Fruit fly (Drosophila melanogaster) whole organism, pupa: ENCODE data around the gene CG4957.

ENCODE experiments used
- CG10348 ChIP-seq: fragments of 200-800 bp; sonication (Bioruptor generic); IDR thresholded peaks from 2 replicates; pipeline ENCODE4 v1.3.6; 2022; ENCODE audit warnings: missing biosample characterization, missing genetic modification characterization
- CG12605 ChIP-seq: fragments of 200-800 bp; sonication (Bioruptor generic); IDR thresholded peaks from 2 replicates; pipeline ENCODE4 v1.3.6; 2022; ENCODE audit warnings: missing biosample characterization, missing genetic modification characterization
- CG13204 ChIP-seq: fragments of 200-800 bp; sonication (Bioruptor generic); optimal IDR thresholded peaks from 2 replicates; lab custom pipeline; 2018; ENCODE audit warnings: missing biosample characterization, mild to moderate bottlenecking, missing genetic modification characterization, moderate library complexity
- CG14655 ChIP-seq: fragments of 200-800 bp; sonication (Bioruptor generic); optimal IDR thresholded peaks from 3 replicates; lab custom pipeline; 2017; ENCODE audit warnings: mild to moderate bottlenecking, missing biosample characterization, missing genetic modification reagents, missing genetic modification characterization
- CG15710 ChIP-seq: fragments of 200-800 bp; sonication (Bioruptor generic); optimal IDR thresholded peaks from 2 replicates; lab custom pipeline; 2018; ENCODE audit warnings: missing biosample characterization, mild to moderate bottlenecking, missing genetic modification characterization, moderate library complexity
- CG17806 ChIP-seq: fragments of 200-800 bp; sonication (Bioruptor generic); optimal IDR thresholded peaks from 2 replicates; lab custom pipeline; 2018; ENCODE audit warnings: missing biosample characterization, mild to moderate bottlenecking, missing genetic modification characterization, moderate library complexity
- CG32121 ChIP-seq: fragments of 200-800 bp; sonication (Bioruptor generic); IDR thresholded peaks from 2 replicates; pipeline ENCODE4 v1.3.6; 2022; ENCODE audit warnings: missing biosample characterization, missing genetic modification characterization
- CG34367 ChIP-seq: fragments of 200-800 bp; sonication (Bioruptor generic); optimal IDR thresholded peaks from 2 replicates; lab custom pipeline; 2018; ENCODE audit warnings: missing biosample characterization, mild to moderate bottlenecking, missing genetic modification characterization
- CG4496 ChIP-seq: fragments of 200-800 bp; sonication (Bioruptor generic); IDR thresholded peaks from 3 replicates; pipeline ENCODE4 v1.3.6; 2022; ENCODE audit warnings: missing biosample characterization, missing genetic modification characterization
- CG8159 ChIP-seq: fragments of 200-800 bp; sonication (Bioruptor generic); optimal IDR thresholded peaks from 3 replicates; lab custom pipeline; 2018; ENCODE audit warnings: missing biosample characterization, mild to moderate bottlenecking, missing genetic modification characterization, moderate library complexity
- CG8301 ChIP-seq: fragments of 200-800 bp; sonication (Bioruptor generic); optimal IDR thresholded peaks from 2 replicates; lab custom pipeline; 2018; ENCODE audit warnings: missing biosample characterization, mild to moderate bottlenecking, missing genetic modification characterization
- CG9948 ChIP-seq: fragments of 200-800 bp; sonication (Bioruptor generic); optimal IDR thresholded peaks from 2 replicates; lab custom pipeline; 2018; ENCODE audit warnings: missing biosample characterization, mild to moderate bottlenecking, missing genetic modification characterization, moderate library complexity
- D1 ChIP-seq: fragments of 200-800 bp; sonication (Bioruptor generic); optimal IDR thresholded peaks from 2 replicates; lab custom pipeline; 2018; ENCODE audit warnings: missing biosample characterization, mild to moderate bottlenecking, missing genetic modification characterization, moderate library complexity
- EcR ChIP-seq: fragments of 200-800 bp; sonication (Bioruptor generic); optimal IDR thresholded peaks from 3 replicates; lab custom pipeline; 2019; ENCODE audit warnings: missing biosample characterization, missing genetic modification characterization, mild to moderate bottlenecking, moderate library complexity, missing genetic modification reagents
- Ets98B ChIP-seq: fragments of 200-800 bp; sonication (Bioruptor generic); IDR thresholded peaks from 2 replicates; pipeline ENCODE4 v1.3.6; 2022; ENCODE audit warnings: missing biosample characterization, missing genetic modification characterization
- Pif1A ChIP-seq: fragments of 200-800 bp; sonication (Bioruptor generic); optimal IDR thresholded peaks from 3 replicates; lab custom pipeline; 2016; ENCODE audit warnings: missing biosample characterization, missing genetic modification characterization
- Pif1B ChIP-seq: fragments of 200-800 bp; sonication (Bioruptor generic); optimal IDR thresholded peaks from 3 replicates; lab custom pipeline; 2016; ENCODE audit warnings: missing biosample characterization, missing genetic modification characterization
- Snoo ChIP-seq: fragments of 200-800 bp; sonication (Bioruptor generic); optimal IDR thresholded peaks from 3 replicates; lab custom pipeline; 2017; ENCODE audit warnings: missing biosample characterization, mild to moderate bottlenecking, missing genetic modification characterization, inconsistent platforms
- fd96Ca ChIP-seq: fragments of 200-800 bp; sonication (Bioruptor generic); IDR thresholded peaks from 3 replicates; pipeline ENCODE4 v1.3.6; 2022; ENCODE audit warnings: missing biosample characterization, missing genetic modification characterization
- gl ChIP-seq: fragments of 200-800 bp; sonication (Bioruptor generic); optimal IDR thresholded peaks from 2 replicates; lab custom pipeline; 2018; ENCODE audit warnings: missing biosample characterization, mild to moderate bottlenecking, missing genetic modification characterization
- rn ChIP-seq: fragments of 200-800 bp; sonication (Bioruptor generic); IDR thresholded peaks from 2 replicates; pipeline ENCODE4 v1.3.6; 2022; ENCODE audit warnings: missing biosample characterization, missing genetic modification characterization

The CG4957 gene

DNA sequence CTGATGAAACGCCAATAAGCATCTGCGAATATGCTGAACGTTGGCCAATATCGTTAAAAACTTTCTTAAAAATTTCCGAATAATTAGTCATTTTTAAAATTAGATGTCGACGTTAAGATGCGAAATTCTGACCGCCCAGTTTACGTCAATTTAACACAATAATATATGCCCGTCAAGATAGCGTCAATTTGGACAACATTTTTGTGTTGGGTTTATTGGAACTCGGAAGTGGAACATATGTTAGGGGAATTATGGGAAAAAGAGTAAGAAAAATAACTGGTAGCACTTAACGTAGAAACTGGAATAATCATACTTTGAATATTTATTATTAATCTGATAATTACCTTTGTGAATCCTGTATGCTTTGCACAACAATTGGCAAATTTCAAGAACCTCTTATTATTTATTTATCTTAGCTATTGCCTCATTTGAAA, 12.9 kb upstream of the CG4957 start, which contains the start of gene CG5676:
Gene CG5676, minus strand, starts transcription at position 167 of the 434 bp plus-strand sequence.
- no peak for TF ChIP-seq CG12605 (GFP tag; lab: Robert Waterston, UW)
- TF ChIP-seq D1 (tag; lab: Kevin White, UChicago): peak; percentile 67
- TF ChIP-seq CG8301 (tag; lab: Kevin White, UChicago): no peak
- no peak for TF ChIP-seq CG8159 (tag; lab: Kevin White, UChicago)
- no peak for TF ChIP-seq CG9948

dm6 chr2L:10259960-10260749, 8.5 kb upstream of the CG4957 start:
- TF ChIP-seq CG12605 (GFP tag; lab: Robert Waterston, UW): no peak
- TF ChIP-seq CG13204 (GFP tag; lab: Kevin White, UChicago): no peak
- TF ChIP-seq rn (GFP tag; lab: Robert Waterston, UW): no peak
- no peak for TF ChIP-seq CG8301 (tag; lab: Kevin White, UChicago)
- TF ChIP-seq CG8159 (tag; lab: Kevin White, UChicago): no peak
- TF ChIP-seq CG17806 (tag; lab: Kevin White, UChicago): no peak
- no peak for TF ChIP-seq gl (tag; lab: Kevin White, UChicago)
- TF ChIP-seq Snoo (tag; lab: Kevin White, UChicago): no peak
- TF ChIP-seq Pif1A (GFP tag; lab: Kevin White, UChicago): no peak
- TF ChIP-seq EcR (GFP tag; lab: Kevin White, UChicago): no peak
- no peak for TF ChIP-seq CG14655 (GFP tag; lab: Kevin White, UChicago)
- no peak for TF ChIP-seq CG10348 (GFP tag; lab: Robert Waterston, UW)
- no peak for TF ChIP-seq CG15710 (tag; lab: Kevin White, UChicago)
- TF ChIP-seq Pif1B (GFP tag; lab: Kevin White, UChicago): no peak
- TF ChIP-seq CG34367: no peak
- no peak for TF ChIP-seq Ets98B
- TF ChIP-seq fd96Ca: no peak
- no peak; the same call in 2 of the 3 replicates for TF ChIP-seq CG4496 (GFP tag; lab: Robert Waterston, UW)
- no peak for TF ChIP-seq CG32121 (GFP tag; lab: Robert Waterston, UW)

DNA sequence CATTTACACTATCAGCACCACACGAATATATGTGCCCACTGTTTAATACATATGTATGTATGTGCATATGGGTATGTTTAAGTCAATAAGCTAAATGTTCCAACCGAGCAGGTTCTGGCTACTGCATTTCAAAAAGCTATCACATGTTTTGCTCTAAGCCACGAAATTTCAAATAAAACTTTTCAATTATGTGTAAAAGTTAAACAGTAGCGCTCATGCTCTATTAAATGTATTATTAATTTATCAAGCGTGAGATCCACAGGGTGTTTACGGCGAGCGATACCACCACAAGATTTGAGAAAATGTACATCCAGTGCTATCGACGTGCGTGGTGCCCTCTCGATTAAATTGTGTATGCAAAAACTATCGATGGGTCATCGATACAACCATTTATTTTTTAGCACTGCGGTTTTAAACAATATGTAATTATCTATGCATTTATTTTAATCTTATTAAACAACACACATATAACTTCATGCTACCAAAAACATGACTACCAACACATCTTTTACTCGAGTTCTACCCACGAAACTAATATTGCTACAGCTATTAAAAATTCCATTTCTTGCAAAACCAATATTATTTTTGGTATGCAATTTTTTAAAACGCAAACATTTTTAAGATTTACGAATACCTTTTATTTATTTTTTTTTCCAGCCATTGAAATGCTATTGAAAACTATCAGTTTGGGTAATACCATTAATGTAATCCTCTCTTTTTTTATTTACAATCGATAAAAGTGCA, 7.8 kb upstream of the CG4957 start, which contains the start of gene Pten:
Gene Pten, minus strand, starts transcription at position 300 of the 744 bp plus-strand sequence.
- TF ChIP-seq CG12605 (GFP tag; lab: Robert Waterston, UW) (peak; percentile 74; the same call in 1 of the 2 replicates), CG13204 (GFP tag; lab: Kevin White, UChicago) (no peak), CG9948 (peak; percentile 55), CG17806 (tag; lab: Kevin White, UChicago) (peak; percentile 49), CG14655 (GFP tag; lab: Kevin White, UChicago) (no peak), D1 (tag; lab: Kevin White, UChicago) (no peak), rn (GFP tag; lab: Robert Waterston, UW) (no peak), CG8301 (tag; lab: Kevin White, UChicago) (peak; percentile 60), CG15710 (tag; lab: Kevin White, UChicago) (peak; percentile 23), CG4496 (GFP tag; lab: Robert Waterston, UW) (no peak), Pif1B (GFP tag; lab: Kevin White, UChicago) (peak; percentile 14), CG10348 (GFP tag; lab: Robert Waterston, UW) (no peak), CG32121 (GFP tag; lab: Robert Waterston, UW) (peak; percentile 64), Snoo (tag; lab: Kevin White, UChicago) (peak; percentile 16), Ets98B (no peak; the same call in 1 of the 2 replicates), fd96Ca (no peak), gl (tag; lab: Kevin White, UChicago) (no peak), CG34367 (no peak), Pif1A (GFP tag; lab: Kevin White, UChicago) (peak; percentile 53), EcR (GFP tag; lab: Kevin White, UChicago) (no peak), CG8159 (tag; lab: Kevin White, UChicago) (no peak)

- TF ChIP-seq D1 (tag; lab: Kevin White, UChicago) (no peak), rn (GFP tag; lab: Robert Waterston, UW) (no peak), CG17806 (tag; lab: Kevin White, UChicago) (no peak), Pif1A (GFP tag; lab: Kevin White, UChicago) (no peak), EcR (GFP tag; lab: Kevin White, UChicago) (no peak), CG13204 (GFP tag; lab: Kevin White, UChicago) (no peak), CG8301 (tag; lab: Kevin White, UChicago) (no peak), CG15710 (tag; lab: Kevin White, UChicago) (no peak), CG12605 (GFP tag; lab: Robert Waterston, UW) (no peak), CG9948 (no peak), Snoo (tag; lab: Kevin White, UChicago) (no peak), CG32121 (GFP tag; lab: Robert Waterston, UW) (no peak)
These were observed 6.9 kb upstream of the CG4957 start for dm6 chr2L:10261774-10262173.

DNA sequence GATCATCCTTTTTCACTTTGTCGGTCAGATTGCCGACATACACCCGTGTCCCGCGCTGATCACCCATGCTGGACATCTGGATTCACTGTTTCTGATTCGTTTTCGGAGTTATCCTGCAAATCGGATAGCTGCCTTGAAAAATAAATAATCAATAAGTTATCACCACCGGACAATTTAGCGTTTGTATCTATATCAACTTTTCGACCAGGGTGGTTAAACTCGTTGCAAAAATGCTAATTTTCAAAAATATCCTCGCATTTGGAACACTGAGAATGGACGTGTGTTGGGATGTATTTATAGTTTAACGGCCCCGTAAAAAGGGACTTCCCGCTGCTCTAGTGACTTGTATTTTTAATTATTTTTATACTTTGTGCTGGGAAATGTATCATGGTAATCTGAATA, 5.3 kb upstream of the CG4957 start, which contains the start of gene Rsf1:
Gene Rsf1, minus strand, starts transcription at position 212 of the 402 bp plus-strand sequence.
- peak; percentile 8 for TF ChIP-seq CG15710 (tag; lab: Kevin White, UChicago)
- TF ChIP-seq D1 (tag; lab: Kevin White, UChicago): no peak
